Worm (Caenorhabditis elegans) whole organism, early embryonic: ENCODE results near the gene R160.10.

ENCODE experiments used
- ama-1 ChIP-seq: fragments of 150-350 bp; optimal IDR thresholded peaks from 2 replicates; lab custom pipeline; 2014
- flt-1 ChIP-seq: fragments of 200-800 bp; sonication (Bioruptor generic); IDR thresholded peaks from 2 replicates; pipeline ENCODE4 v1.3.6; 2022; ENCODE audit warnings: missing genetic modification characterization, missing compliant biosample characterization
- hmg-4 ChIP-seq: fragments of 200-800 bp; sonication (Bioruptor generic); optimal IDR thresholded peaks from 2 replicates; lab custom pipeline; 2018; ENCODE audit warnings: mild to moderate bottlenecking, missing genetic modification characterization, missing compliant biosample characterization
- scrt-1 ChIP-seq: fragments of 200-800 bp; sonication (Bioruptor generic); IDR thresholded peaks from 2 replicates; pipeline ENCODE4 v1.3.6; 2022; ENCODE audit warnings: missing genetic modification characterization, missing compliant biosample characterization
- tra-4 ChIP-seq: sonication (generic microtip); optimal IDR thresholded peaks from 2 replicates; lab custom pipeline; 2017; ENCODE audit warnings: missing genetic modification characterization, missing compliant biosample characterization

DNA sequence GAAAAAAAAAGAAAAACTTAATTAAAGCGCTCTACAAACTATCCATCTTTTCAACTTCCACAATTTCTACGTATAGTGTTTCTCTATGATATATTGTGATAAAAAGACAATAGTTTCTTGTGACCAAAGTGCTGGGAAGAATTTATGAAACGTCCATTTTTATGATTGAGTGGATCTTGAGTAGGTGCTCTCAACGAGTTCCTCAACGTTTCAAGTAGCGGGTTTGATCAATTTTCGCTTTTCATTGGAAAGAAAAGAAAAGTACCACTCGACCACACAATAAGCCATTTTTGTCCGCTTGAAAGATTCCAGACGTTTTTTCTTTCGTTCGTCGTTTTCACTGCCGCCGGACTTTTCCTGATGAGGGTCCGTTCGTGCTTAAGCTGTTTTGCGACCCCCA is 30.1 kb upstream of the R160.10 start:
- no peak for TF ChIP-seq scrt-1 (GFP tag; lab: Robert Waterston, UW)
- TF ChIP-seq flt-1: no peak
- no peak for TF ChIP-seq tra-4
- no peak for TF ChIP-seq ama-1 (lab: Kevin White, UChicago)
- no peak for TF ChIP-seq hmg-4 (GFP tag; lab: Kevin White, UChicago)
